Worm (Caenorhabditis elegans): Measurements from ENCODE around the gene C50C3.19.
A peak's percentile ranks its signal among the peaks of the same experiment; 100 is the strongest.

The C50C3.19 gene

DNA sequence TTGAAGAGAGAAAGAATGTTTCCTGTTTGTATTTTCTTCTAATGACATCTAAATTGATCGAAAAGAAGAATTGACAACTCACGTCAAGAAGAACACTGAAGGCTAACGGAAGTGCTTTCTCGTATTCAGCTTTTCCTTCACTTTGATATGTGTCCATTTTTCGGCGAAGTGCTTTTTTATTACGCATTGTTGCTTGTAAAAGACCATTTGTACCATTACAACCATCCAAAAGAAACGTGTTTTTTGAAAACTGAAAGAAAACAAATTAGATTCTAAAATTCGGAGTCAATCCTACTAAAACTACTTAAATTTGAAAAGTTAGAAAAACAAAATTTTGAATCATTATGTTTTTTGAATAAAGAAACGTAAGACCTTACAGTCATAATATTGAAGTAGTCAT lies 8.5 kb downstream of the C50C3.19 start:
- TF ChIP-seq aha-1 (tag) (peak; percentile 49), unc-62 (GFP tag; optimal IDR thresholded peaks at IDR 0.05 in 1 of 2) (peak in 1 of 2 experiments; percentile 93), unc-62 (tag; optimal IDR thresholded peaks at IDR 0.05) (no peak), dpl-1 (GFP tag; optimal IDR thresholded peaks at IDR 0.05) (no peak), nhr-48 (tag; optimal IDR thresholded peaks at IDR 0.05) (no peak), gei-8 (GFP tag; optimal IDR thresholded peaks at IDR 0.05) (no peak), saeg-2 (GFP tag; IDR thresholded peaks at IDR 0.05) (no peak), cey-2 (tag; optimal IDR thresholded peaks at IDR 0.05; ENCODE audit: borderline replicate concordance, insufficient read depth) (no peak), skn-1 (tag; optimal IDR thresholded peaks at IDR 0.05) (no peak), R02D3.7 (tag; optimal IDR thresholded peaks at IDR 0.05) (no peak), pqm-1 (tag; optimal IDR thresholded peaks at IDR 0.05) (no peak), set-16 (GFP tag; IDR thresholded peaks at IDR 0.05) (no peak), spr-1 (tag; optimal IDR thresholded peaks at IDR 0.05) (no peak), nhr-76 (tag; optimal IDR thresholded peaks at IDR 0.05) (no peak), madf-5 (GFP tag; IDR thresholded peaks at IDR 0.05) (no peak)

ce11 chrIII:8201117-8201516 lies 10.5 kb downstream of the C50C3.19 start, which contains the start of gene unc-36:
TSS of gene unc-36 (minus strand) at chrIII:8201217.
- TF ChIP-seq ztf-7 (tag; optimal IDR thresholded peaks at IDR 0.05), result no peak
- TF ChIP-seq T20F7.1 (GFP tag; optimal IDR thresholded peaks at IDR 0.05), result no peak
- no peak for TF ChIP-seq dpl-1 (GFP tag; optimal IDR thresholded peaks at IDR 0.05)
- TF ChIP-seq hif-1 (tag; optimal IDR thresholded peaks at IDR 0.05), result no peak
- no peak for TF ChIP-seq spr-3 (GFP tag; optimal IDR thresholded peaks at IDR 0.05)
- no peak for TF ChIP-seq arid-1 (GFP tag; conservative IDR thresholded peaks at IDR 0.05)
- no peak for TF ChIP-seq F44E2.7 (GFP tag; IDR thresholded peaks at IDR 0.05)
- no peak for TF ChIP-seq Y75B8A.6 (GFP tag; IDR thresholded peaks at IDR 0.05)
- TF ChIP-seq egl-43 (GFP tag; IDR thresholded peaks at IDR 0.05), result no peak
- no peak for TF ChIP-seq nhr-77 (tag; optimal IDR thresholded peaks at IDR 0.05)
- TF ChIP-seq hmg-1.1 (GFP tag; IDR thresholded peaks at IDR 0.05), result no peak
- no peak for TF ChIP-seq daf-8 (GFP tag; IDR thresholded peaks at IDR 0.05)
- no peak for TF ChIP-seq skn-1 (tag; optimal IDR thresholded peaks at IDR 0.05)
- TF ChIP-seq F49E8.2 (tag; optimal IDR thresholded peaks at IDR 0.05; ENCODE audit: borderline replicate concordance), result no peak
- no peak for TF ChIP-seq tag-97 (GFP tag; IDR thresholded peaks at IDR 0.05)
- TF ChIP-seq nhr-11 (tag; optimal IDR thresholded peaks at IDR 0.05), result no peak
- no peak for TF ChIP-seq sdz-12 (GFP tag; optimal IDR thresholded peaks at IDR 0.05)
- no peak for TF ChIP-seq T26A8.4 (GFP tag; IDR thresholded peaks at IDR 0.05)

DNA sequence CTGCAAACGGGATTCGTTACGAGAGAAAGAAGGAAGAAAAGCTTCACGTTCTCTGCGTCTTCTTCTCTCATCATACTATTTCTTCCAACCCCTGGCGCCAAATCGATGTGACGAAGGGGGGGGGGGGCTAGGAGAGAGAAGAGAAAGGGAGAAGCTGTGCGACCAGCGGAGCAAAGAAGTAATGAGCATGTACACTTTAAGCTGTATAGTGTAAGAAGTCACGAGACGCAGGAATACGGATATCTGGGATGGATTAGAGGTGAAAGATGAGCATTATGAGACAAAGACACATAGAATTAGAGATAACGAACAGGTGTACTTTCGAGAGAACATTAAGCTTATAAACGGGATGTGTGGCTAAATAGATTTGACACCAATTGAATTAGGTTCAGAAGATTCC lies 11.2 kb downstream of the C50C3.19 start:
- TF ChIP-seq madf-5 (GFP tag; IDR thresholded peaks at IDR 0.05), result no peak
- TF ChIP-seq lin-13 (GFP tag; optimal IDR thresholded peaks at IDR 0.05), result no peak
- TF ChIP-seq nhr-102 (tag; optimal IDR thresholded peaks at IDR 0.05), result no peak
- TF ChIP-seq gei-8 (GFP tag; optimal IDR thresholded peaks at IDR 0.05), result no peak
- TF ChIP-seq php-3 (GFP tag; IDR thresholded peaks at IDR 0.05), result no peak
- peak; percentile 28; the same call in 1 of the 2 replicates for TF ChIP-seq ctbp-1 (GFP tag; IDR thresholded peaks at IDR 0.05)
- TF ChIP-seq ZK546.5 (tag; optimal IDR thresholded peaks at IDR 0.05), result no peak
- no peak for TF ChIP-seq nhr-76 (tag; optimal IDR thresholded peaks at IDR 0.05)
- TF ChIP-seq F37D6.2 (tag; optimal IDR thresholded peaks at IDR 0.05), result no peak
- peak; percentile 66 for TF ChIP-seq hlh-30 (tag; optimal IDR thresholded peaks at IDR 0.05; ENCODE audit: insufficient read depth)
- no peak for TF ChIP-seq mdt-29 (GFP tag; IDR thresholded peaks at IDR 0.05)
- peak; percentile 45 for TF ChIP-seq nhr-11 (tag; optimal IDR thresholded peaks at IDR 0.05)
- no peak for TF ChIP-seq F26F4.8 (GFP tag; conservative IDR thresholded peaks at IDR 0.05)
- no peak for TF ChIP-seq D1046.2 (GFP tag; IDR thresholded peaks at IDR 0.05)
- no peak for TF ChIP-seq skn-1 (tag; optimal IDR thresholded peaks at IDR 0.05)
- 0 out of 2 replicates have a peak, but pooled peaks have one; percentile 8 for TF ChIP-seq dmd-6 (GFP tag; IDR thresholded peaks at IDR 0.05)
- TF ChIP-seq mep-1 (tag; optimal IDR thresholded peaks at IDR 0.05), result no peak
- no peak for TF ChIP-seq ceh-44 (GFP tag; IDR thresholded peaks at IDR 0.05)
- peak; percentile 63 for TF ChIP-seq rbr-2 (tag; optimal IDR thresholded peaks at IDR 0.05)
- TF ChIP-seq hmg-1.1 (GFP tag; IDR thresholded peaks at IDR 0.05), result no peak
- peak in 1 of 2 experiments; percentile 28 for TF ChIP-seq unc-62 (GFP tag; optimal IDR thresholded peaks at IDR 0.05 in 1 of 2)
- no peak for TF ChIP-seq unc-62 (tag; optimal IDR thresholded peaks at IDR 0.05)
- 0 out of 2 replicates have a peak, but pooled peaks have one; percentile 10 for TF ChIP-seq ceh-20 (GFP tag; IDR thresholded peaks at IDR 0.05)
- TF ChIP-seq arid-1 (GFP tag; conservative IDR thresholded peaks at IDR 0.05), result no peak
- no peak for TF ChIP-seq saeg-2 (GFP tag; IDR thresholded peaks at IDR 0.05)
- TF ChIP-seq lin-15B (tag; optimal IDR thresholded peaks at IDR 0.05), result no peak
- no peak for TF ChIP-seq cey-2 (tag; optimal IDR thresholded peaks at IDR 0.05; ENCODE audit: borderline replicate concordance, insufficient read depth)
- TF ChIP-seq ceh-82 (tag; optimal IDR thresholded peaks at IDR 0.05), result no peak

Data from whole organism, L4 larva.